Worm (Caenorhabditis elegans): ENCODE measurements around the gene lgc-57.

The lgc-57 gene

ce11 chrII:10680614-10681013, 14.2 kb upstream of the lgc-57 start:
- no peak for TF ChIP-seq ama-1 (optimal IDR thresholded peaks at IDR 0.05)
- no peak for TF ChIP-seq pes-1 (GFP tag; IDR thresholded peaks at IDR 0.05)
- TF ChIP-seq tbx-11 (GFP tag; IDR thresholded peaks at IDR 0.05): no peak
- no peak for TF ChIP-seq scrt-1 (GFP tag; IDR thresholded peaks at IDR 0.05)
- no peak for TF ChIP-seq flt-1 (GFP tag; IDR thresholded peaks at IDR 0.05)
- TF ChIP-seq sea-1 (GFP tag; conservative IDR thresholded peaks at IDR 0.05): no peak
- TF ChIP-seq tra-4 (tag; optimal IDR thresholded peaks at IDR 0.05): no peak

ce11 chrII:10684954-10685353, 9.9 kb upstream of the lgc-57 start:
- TF ChIP-seq ceh-36 (tag; optimal IDR thresholded peaks at IDR 0.05): no peak
- no peak for TF ChIP-seq tbx-11 (GFP tag; IDR thresholded peaks at IDR 0.05)
- TF ChIP-seq ceh-13 (GFP tag; optimal IDR thresholded peaks at IDR 0.05): no peak
- TF ChIP-seq tra-4 (tag; optimal IDR thresholded peaks at IDR 0.05): no peak

ce11 chrII:10693655-10694054, 1.2 kb upstream of the lgc-57 start, which contains the start of gene gbh-1:
TSS of gene gbh-1 (minus strand) at chrII:10693803.
- no peak for TF ChIP-seq ceh-36 (tag; optimal IDR thresholded peaks at IDR 0.05)
- TF ChIP-seq hnd-1 (tag; optimal IDR thresholded peaks at IDR 0.05): no peak
- TF ChIP-seq hmbx-1 (tag; optimal IDR thresholded peaks at IDR 0.05): no peak
- TF ChIP-seq tbx-11 (GFP tag; IDR thresholded peaks at IDR 0.05): no peak
- no peak for TF ChIP-seq tbx-37 (GFP tag; conservative IDR thresholded peaks at IDR 0.05)
- TF ChIP-seq tra-4 (tag; optimal IDR thresholded peaks at IDR 0.05): no peak
- no peak for TF ChIP-seq flt-1 (GFP tag; IDR thresholded peaks at IDR 0.05)
- TF ChIP-seq B0310.2 (tag; optimal IDR thresholded peaks at IDR 0.05): no peak
- TF ChIP-seq sea-1 (GFP tag; conservative IDR thresholded peaks at IDR 0.05): no peak
- TF ChIP-seq F13C5.2 (tag; optimal IDR thresholded peaks at IDR 0.05): no peak
- no peak for TF ChIP-seq scrt-1 (GFP tag; IDR thresholded peaks at IDR 0.05)
- no peak for TF ChIP-seq ama-1 (optimal IDR thresholded peaks at IDR 0.05)
- TF ChIP-seq pes-1 (GFP tag; IDR thresholded peaks at IDR 0.05): no peak
- TF ChIP-seq aly-1 (tag; optimal IDR thresholded peaks at IDR 0.05): no peak
- no peak for TF ChIP-seq ceh-13 (GFP tag; optimal IDR thresholded peaks at IDR 0.05)
- no peak for TF ChIP-seq hmg-4 (GFP tag; optimal IDR thresholded peaks at IDR 0.05)
- no peak for TF ChIP-seq ets-7 (tag; optimal IDR thresholded peaks at IDR 0.05)

- TF ChIP-seq F13C5.2 (tag; optimal IDR thresholded peaks at IDR 0.05) (no peak), ceh-13 (GFP tag; optimal IDR thresholded peaks at IDR 0.05) (no peak), tbx-37 (GFP tag; conservative IDR thresholded peaks at IDR 0.05) (no peak), sea-1 (GFP tag; conservative IDR thresholded peaks at IDR 0.05) (no peak), ceh-36 (tag; optimal IDR thresholded peaks at IDR 0.05) (no peak), tra-4 (tag; optimal IDR thresholded peaks at IDR 0.05) (no peak), hnd-1 (tag; optimal IDR thresholded peaks at IDR 0.05) (no peak), aly-1 (tag; optimal IDR thresholded peaks at IDR 0.05) (no peak), hmg-4 (GFP tag; optimal IDR thresholded peaks at IDR 0.05) (no peak), hmbx-1 (tag; optimal IDR thresholded peaks at IDR 0.05) (no peak), flt-1 (GFP tag; IDR thresholded peaks at IDR 0.05) (no peak), ama-1 (optimal IDR thresholded peaks at IDR 0.05) (no peak), pes-1 (GFP tag; IDR thresholded peaks at IDR 0.05) (no peak)
Measured at ce11 chrII:10696060-10696459, 1.2 kb downstream of the lgc-57 start.

- TF ChIP-seq ets-7 (tag; optimal IDR thresholded peaks at IDR 0.05) (no peak), F13C5.2 (tag; optimal IDR thresholded peaks at IDR 0.05) (no peak), flt-1 (GFP tag; IDR thresholded peaks at IDR 0.05) (no peak)
Measured at ce11 chrII:10703594-10704384, 9.0 kb downstream of the lgc-57 start, which contains the start of gene col-79. TSS of gene col-79 (plus strand) at chrII:10703613.

- no peak for TF ChIP-seq hmbx-1 (tag; optimal IDR thresholded peaks at IDR 0.05)
Measured at ce11 chrII:10704575-10705170, 9.9 kb downstream of the lgc-57 start, which contains the start of gene col-39. TSS of gene col-39 (plus strand) at chrII:10704916.

ce11 chrII:10705347-10705996, 10.7 kb downstream of the lgc-57 start:
- no peak for TF ChIP-seq hnd-1 (tag; optimal IDR thresholded peaks at IDR 0.05)

- TF ChIP-seq F13C5.2 (tag; optimal IDR thresholded peaks at IDR 0.05) (no peak), hmg-4 (GFP tag; optimal IDR thresholded peaks at IDR 0.05) (no peak), hmbx-1 (tag; optimal IDR thresholded peaks at IDR 0.05) (no peak), scrt-1 (GFP tag; IDR thresholded peaks at IDR 0.05) (no peak), aly-1 (tag; optimal IDR thresholded peaks at IDR 0.05) (no peak), sea-1 (GFP tag; conservative IDR thresholded peaks at IDR 0.05) (no peak), flt-1 (GFP tag; IDR thresholded peaks at IDR 0.05) (no peak), ceh-13 (GFP tag; optimal IDR thresholded peaks at IDR 0.05) (no peak), ceh-36 (tag; optimal IDR thresholded peaks at IDR 0.05) (no peak), ets-7 (tag; optimal IDR thresholded peaks at IDR 0.05) (no peak), tra-4 (tag; optimal IDR thresholded peaks at IDR 0.05) (no peak), B0310.2 (tag; optimal IDR thresholded peaks at IDR 0.05) (no peak), hnd-1 (tag; optimal IDR thresholded peaks at IDR 0.05) (no peak), tbx-37 (GFP tag; conservative IDR thresholded peaks at IDR 0.05) (no peak), tbx-11 (GFP tag; IDR thresholded peaks at IDR 0.05) (no peak), ama-1 (optimal IDR thresholded peaks at IDR 0.05) (no peak), pes-1 (GFP tag; IDR thresholded peaks at IDR 0.05) (no peak)
Measured at ce11 chrII:10706038-10706437, 11.2 kb downstream of the lgc-57 start.
